Fruit fly (Drosophila melanogaster) whole organism, embryonic: ENCODE results near the gene Rabex-5.
A peak's percentile ranks its signal among the peaks of the same experiment; 100 is the strongest.

Source experiments
- Blimp-1 ChIP-seq: fragments of 200-800 bp; sonication (Bioruptor generic); optimal IDR thresholded peaks from 3 replicates; lab custom pipeline; 2018; ENCODE audit warnings: missing biosample characterization, missing genetic modification characterization, mild to moderate bottlenecking, moderate library complexity, missing genetic modification reagents
- CG10274 ChIP-seq: fragments of 200-800 bp; sonication (Bioruptor generic); optimal IDR thresholded peaks from 3 replicates; lab custom pipeline; 2017; ENCODE audit warnings: missing biosample characterization, mild to moderate bottlenecking, missing genetic modification characterization
- CG10654 ChIP-seq: fragments of 200-800 bp; sonication (Bioruptor generic); optimal IDR thresholded peaks from 2 replicates; lab custom pipeline; 2016; ENCODE audit warnings: missing biosample characterization, missing genetic modification characterization
- CG11247 ChIP-seq: fragments of 200-800 bp; sonication (Bioruptor generic); IDR thresholded peaks from 2 replicates; pipeline ENCODE4 v1.3.6; 2022; ENCODE audit warnings: missing biosample characterization, missing genetic modification characterization
- CG11456 ChIP-seq: fragments of 200-800 bp; sonication (Bioruptor generic); IDR thresholded peaks from 3 replicates; pipeline ENCODE4 v1.3.6; 2022; ENCODE audit warnings: missing biosample characterization, missing genetic modification characterization
- CG11560 ChIP-seq: fragments of 200-800 bp; sonication (Bioruptor generic); IDR thresholded peaks from 3 replicates; pipeline ENCODE4 v1.3.6; 2022; ENCODE audit warnings: missing biosample characterization, missing genetic modification characterization
- CG14441 ChIP-seq: fragments of 200-800 bp; sonication (Bioruptor generic); IDR thresholded peaks from 2 replicates; pipeline ENCODE4 v1.3.6; 2022; ENCODE audit warnings: missing biosample characterization, missing genetic modification characterization
- CG17802 ChIP-seq: fragments of 200-800 bp; sonication (Bioruptor generic); optimal IDR thresholded peaks from 2 replicates; lab custom pipeline; 2018; ENCODE audit warnings: missing biosample characterization, mild to moderate bottlenecking, missing genetic modification characterization, moderate library complexity
- CG30403 ChIP-seq: fragments of 200-800 bp; sonication (Bioruptor generic); optimal IDR thresholded peaks from 3 replicates; lab custom pipeline; 2016; ENCODE audit warnings: missing biosample characterization, missing genetic modification characterization
- CG31365 ChIP-seq: fragments of 200-800 bp; sonication (Bioruptor generic); optimal IDR thresholded peaks from 2 replicates; lab custom pipeline; 2018; ENCODE audit warnings: missing biosample characterization, mild to moderate bottlenecking, missing genetic modification characterization
- CG3407 ChIP-seq: fragments of 200-800 bp; sonication (Bioruptor generic); optimal IDR thresholded peaks from 2 replicates; lab custom pipeline; 2018; ENCODE audit warnings: missing biosample characterization, mild to moderate bottlenecking, missing genetic modification characterization
- CG3838 ChIP-seq: fragments of 200-800 bp; sonication (Bioruptor generic); optimal IDR thresholded peaks from 3 replicates; lab custom pipeline; 2016; ENCODE audit warnings: missing biosample characterization, missing genetic modification characterization
- CG5245 ChIP-seq: fragments of 200-800 bp; sonication (Bioruptor generic); optimal IDR thresholded peaks from 3 replicates; lab custom pipeline; 2016; ENCODE audit warnings: missing biosample characterization, missing genetic modification characterization
- CG7357 ChIP-seq: fragments of 200-800 bp; sonication (Bioruptor generic); IDR thresholded peaks from 3 replicates; pipeline ENCODE4 v1.3.6; 2022; ENCODE audit warnings: missing biosample characterization, missing genetic modification characterization
- CG7839 ChIP-seq: fragments of 200-800 bp; sonication (Bioruptor generic); optimal IDR thresholded peaks from 3 replicates; lab custom pipeline; 2018; ENCODE audit warnings: missing biosample characterization, mild to moderate bottlenecking, missing genetic modification characterization, moderate library complexity
- CG7963 ChIP-seq: fragments of 200-800 bp; sonication (Bioruptor generic); IDR thresholded peaks from 3 replicates; pipeline ENCODE4 v1.3.6; 2022; ENCODE audit warnings: missing biosample characterization, missing genetic modification characterization; ENCODE audit not compliant: partially characterized antibody
- CG9932 ChIP-seq: fragments of 200-800 bp; sonication (Bioruptor generic); IDR thresholded peaks from 2 replicates; pipeline ENCODE4 v1.3.6; 2022; ENCODE audit warnings: missing biosample characterization, missing genetic modification characterization
- CrebB ChIP-seq: fragments of 200-800 bp; sonication (Bioruptor generic); optimal IDR thresholded peaks from 3 replicates; lab custom pipeline; 2018; ENCODE audit warnings: missing biosample characterization, mild to moderate bottlenecking, missing genetic modification characterization
- Lim3 ChIP-seq: fragments of 200-800 bp; sonication (Bioruptor generic); IDR thresholded peaks from 2 replicates; pipeline ENCODE4 v1.3.6; 2022; ENCODE audit warnings: missing biosample characterization, missing genetic modification characterization
- MESR4 ChIP-seq: fragments of 200-800 bp; sonication (Bioruptor generic); optimal IDR thresholded peaks from 2 replicates; lab custom pipeline; 2018; ENCODE audit warnings: missing biosample characterization, mild to moderate bottlenecking, missing genetic modification characterization, moderate library complexity
- Oli ChIP-seq: fragments of 200-800 bp; sonication (Bioruptor generic); optimal IDR thresholded peaks from 2 replicates; lab custom pipeline; 2018; ENCODE audit warnings: missing biosample characterization, mild to moderate bottlenecking, missing genetic modification characterization, moderate library complexity
- Ptx1 ChIP-seq: fragments of 200-800 bp; sonication (Bioruptor generic); IDR thresholded peaks from 2 replicates; pipeline ENCODE4 v1.3.6; 2022; ENCODE audit warnings: missing biosample characterization, missing genetic modification characterization
- Sin3A ChIP-seq: fragments of >200 bp; optimal IDR thresholded peaks from 2 replicates; lab custom pipeline; 2018
- Stat92E ChIP-seq, 3 experiments: fragments of >200 bp in 2 of 3; fragments of 200-800 bp in 1 of 3; sonication (Bioruptor generic) in 1 of 3; optimal IDR thresholded peaks; 2 replicates each; lab custom pipeline; 2017 to 2019; ENCODE audit warnings: missing biosample characterization in 3 of 3, missing genetic modification characterization in 3 of 3, mild to moderate bottlenecking in 1 of 3, moderate library complexity in 1 of 3
- TFAM ChIP-seq: fragments of 200-800 bp; sonication (Bioruptor generic); optimal IDR thresholded peaks from 2 replicates; lab custom pipeline; 2017; ENCODE audit warnings: missing biosample characterization, missing genetic modification characterization, inconsistent platforms
- az2 ChIP-seq: fragments of 200-800 bp; sonication (Bioruptor generic); optimal IDR thresholded peaks from 3 replicates; lab custom pipeline; 2016; ENCODE audit warnings: missing biosample characterization, missing genetic modification characterization
- bsh ChIP-seq, 2 experiments: fragments of 200-800 bp; sonication (Bioruptor generic); optimal IDR thresholded peaks; 2 replicates each; lab custom pipeline; 2017 to 2018; ENCODE audit warnings: mild to moderate bottlenecking in 2 of 2, missing biosample characterization in 2 of 2, missing genetic modification characterization in 2 of 2, moderate library complexity in 1 of 2
- cato ChIP-seq: fragments of 200-800 bp; sonication (Bioruptor generic); optimal IDR thresholded peaks from 2 replicates; lab custom pipeline; 2016; ENCODE audit warnings: missing biosample characterization, missing genetic modification characterization, borderline replicate concordance
- chif ChIP-seq, 2 experiments: fragments of 200-800 bp; sonication (Bioruptor generic); optimal IDR thresholded peaks; 3 replicates each; lab custom pipeline; 2016; ENCODE audit warnings: missing biosample characterization in 2 of 2, missing genetic modification characterization in 2 of 2
- danr ChIP-seq: fragments of 200-800 bp; sonication (Bioruptor generic); IDR thresholded peaks from 2 replicates; pipeline ENCODE4 v1.3.6; 2022; ENCODE audit warnings: missing biosample characterization, missing genetic modification characterization
- fd3F ChIP-seq: fragments of 200-800 bp; sonication (Bioruptor generic); optimal IDR thresholded peaks from 2 replicates; lab custom pipeline; 2018; ENCODE audit warnings: missing biosample characterization, mild to moderate bottlenecking, missing genetic modification characterization, moderate library complexity
- gsb ChIP-seq: fragments of 200-800 bp; sonication (Bioruptor generic); IDR thresholded peaks from 2 replicates; pipeline ENCODE4 v1.3.6; 2022; ENCODE audit warnings: missing biosample characterization, missing genetic modification characterization
- gt ChIP-seq: fragments of 200-800 bp; sonication (Bioruptor generic); IDR thresholded peaks from 2 replicates; pipeline ENCODE4 v1.3.6; 2022; ENCODE audit warnings: missing biosample characterization, missing genetic modification characterization
- ham ChIP-seq: fragments of 200-800 bp; sonication (Bioruptor generic); IDR thresholded peaks from 2 replicates; pipeline ENCODE4 v1.3.6; 2022; ENCODE audit warnings: missing biosample characterization, missing genetic modification characterization
- hb ChIP-seq: fragments of 200-800 bp; sonication (Bioruptor generic); IDR thresholded peaks from 3 replicates; pipeline ENCODE4 v1.3.6; 2022; ENCODE audit warnings: missing biosample characterization, missing genetic modification characterization; ENCODE audit not compliant: partially characterized antibody
- ken ChIP-seq: fragments of 200-800 bp; sonication (Bioruptor generic); IDR thresholded peaks from 3 replicates; pipeline ENCODE4 v1.3.6; 2022; ENCODE audit warnings: missing biosample characterization, missing genetic modification characterization
- mirr ChIP-seq: fragments of 200-800 bp; sonication (Bioruptor generic); optimal IDR thresholded peaks from 3 replicates; lab custom pipeline; 2018; ENCODE audit warnings: missing biosample characterization, mild to moderate bottlenecking, missing genetic modification characterization
- nom ChIP-seq: fragments of 200-800 bp; sonication (Bioruptor generic); optimal IDR thresholded peaks from 2 replicates; lab custom pipeline; 2017; ENCODE audit warnings: missing biosample characterization, missing genetic modification characterization, mild to moderate bottlenecking, moderate library complexity, missing genetic modification reagents
- oc ChIP-seq: fragments of 200-800 bp; sonication (Bioruptor generic); optimal IDR thresholded peaks from 2 replicates; lab custom pipeline; 2018; ENCODE audit warnings: missing biosample characterization, mild to moderate bottlenecking, missing genetic modification characterization, moderate library complexity
- phol ChIP-seq: fragments of 200-800 bp; sonication (Bioruptor generic); optimal IDR thresholded peaks from 3 replicates; lab custom pipeline; 2018; ENCODE audit warnings: missing biosample characterization, mild to moderate bottlenecking, missing genetic modification characterization, moderate library complexity
- schlank ChIP-seq: fragments of 200-800 bp; sonication (Bioruptor generic); optimal IDR thresholded peaks from 2 replicates; lab custom pipeline; 2018; ENCODE audit warnings: missing biosample characterization, mild to moderate bottlenecking, missing genetic modification characterization
- stwl ChIP-seq: fragments of 200-800 bp; sonication (Bioruptor generic); optimal IDR thresholded peaks from 3 replicates; lab custom pipeline; 2018; ENCODE audit warnings: missing biosample characterization, mild to moderate bottlenecking, missing genetic modification characterization, moderate library complexity
- tio ChIP-seq: fragments of 200-800 bp; sonication (Bioruptor generic); optimal IDR thresholded peaks from 2 replicates; lab custom pipeline; 2017; ENCODE audit warnings: missing biosample characterization, missing genetic modification characterization, inconsistent platforms
- tup ChIP-seq: fragments of 200-800 bp; sonication (Bioruptor generic); optimal IDR thresholded peaks from 2 replicates; lab custom pipeline; 2016; ENCODE audit warnings: missing biosample characterization, mild to moderate bottlenecking, missing genetic modification characterization, moderate library complexity
- usp ChIP-seq: fragments of >200 bp; optimal IDR thresholded peaks from 2 replicates; lab custom pipeline; 2017; ENCODE audit warnings: missing biosample characterization, missing genetic modification characterization
- wdn ChIP-seq: fragments of 200-800 bp; sonication (Bioruptor generic); IDR thresholded peaks from 2 replicates; pipeline ENCODE4 v1.3.6; 2022; ENCODE audit warnings: missing biosample characterization, missing genetic modification characterization
- wor ChIP-seq: fragments of 200-800 bp; sonication (Bioruptor generic); IDR thresholded peaks from 2 replicates; pipeline ENCODE4 v1.3.6; 2022; ENCODE audit warnings: missing biosample characterization, missing genetic modification characterization
- zen ChIP-seq: fragments of 200-800 bp; sonication (Bioruptor generic); optimal IDR thresholded peaks from 3 replicates; lab custom pipeline; 2018; ENCODE audit warnings: missing biosample characterization, mild to moderate bottlenecking, missing genetic modification characterization, moderate library complexity

The Rabex-5 gene

DNA sequence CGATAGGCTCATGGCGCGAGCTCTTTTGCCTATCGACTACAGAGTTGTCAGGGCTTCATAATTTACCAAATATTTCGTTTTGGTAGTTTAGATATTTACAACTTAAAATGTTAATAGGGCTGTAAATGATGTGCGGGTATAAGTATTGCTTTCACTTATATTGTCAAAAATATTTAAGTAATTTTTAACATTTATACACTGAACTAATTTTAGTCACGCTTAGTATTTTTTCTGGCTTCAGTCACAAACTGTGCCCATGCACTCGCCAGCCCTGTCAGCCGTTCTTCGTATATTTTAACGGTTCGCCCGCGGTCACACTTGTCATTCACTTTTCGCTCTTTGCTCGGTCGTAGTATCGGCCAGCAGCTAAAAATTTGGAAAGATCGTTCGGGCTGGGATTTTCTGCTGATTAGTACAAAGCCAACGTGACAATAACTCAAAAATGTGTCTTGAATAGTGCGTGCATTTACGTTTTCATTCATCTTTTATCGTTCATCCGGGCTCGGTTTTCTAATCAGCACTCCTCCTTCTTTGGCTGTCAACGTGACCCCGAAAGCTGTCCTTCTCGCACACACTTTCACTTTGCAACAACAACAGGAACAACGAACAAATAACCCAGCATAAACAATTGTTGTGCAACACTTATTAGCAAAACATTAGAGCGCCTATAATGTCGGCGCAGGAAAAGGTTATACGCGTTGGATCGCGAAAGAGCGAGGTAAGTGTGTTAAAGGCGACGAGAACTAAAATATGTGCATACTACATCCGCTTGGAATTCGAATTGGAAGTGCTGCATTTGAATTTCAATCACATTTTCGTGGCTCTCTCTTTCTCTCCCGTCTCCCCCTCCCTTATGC, 39.1 kb downstream of the Rabex-5 start, which contains the start of the genes Hmbs and CG2211 (continued):
- TF ChIP-seq CG7963 (GFP tag; lab: Robert Waterston, UW) (no peak), oc (tag; lab: Kevin White, UChicago) (peak; percentile 58), zen (tag; lab: Kevin White, UChicago) (peak; percentile 87), wor (GFP tag; lab: Robert Waterston, UW) (peak; percentile 58; the same call in 1 of the 2 replicates), phol (tag; lab: Kevin White, UChicago) (peak; percentile 95), CG17802 (tag; lab: Kevin White, UChicago) (peak; percentile 70), schlank (peak; percentile 33), CG5245 (GFP tag; lab: Kevin White, UChicago) (peak; percentile 83), MESR4 (GFP tag; lab: Kevin White, UChicago) (peak; percentile 77), CG9932 (GFP tag; lab: Robert Waterston, UW) (peak; percentile 94), gt (no peak), CG7357 (peak; percentile 69), hb (GFP tag; lab: Robert Waterston, UW) (no peak), cato (peak; percentile 74), CG31365 (tag; lab: Kevin White, UChicago) (peak; percentile 25), tio (GFP tag; lab: Kevin White, UChicago) (no peak), TFAM (peak; percentile 45), stwl (tag; lab: Kevin White, UChicago) (peak; percentile 92), ken (GFP tag; lab: Robert Waterston, UW) (peak; percentile 81), Oli (tag; lab: Kevin White, UChicago) (peak; percentile 73), Lim3 (GFP tag; lab: Robert Waterston, UW) (no peak; the same call in 1 of the 2 replicates), Ptx1 (GFP tag; lab: Robert Waterston, UW) (peak; percentile 87), ham (GFP tag; lab: Robert Waterston, UW) (no peak), gsb (peak; percentile 50; the same call in 1 of the 2 replicates), bsh (GFP tag; optimal IDR thresholded peaks at IDR 0.05; lab: Kevin White, UChicago) (peak in 1 of 2 experiments; percentile 82), CG3407 (GFP tag; lab: Kevin White, UChicago) (peak; percentile 49), nom (GFP tag; lab: Kevin White, UChicago) (peak; percentile 29), Sin3A (lab: Kevin White, UChicago) (peak; percentile 91), CG30403 (GFP tag; lab: Kevin White, UChicago) (peak; percentile 89), chif (GFP tag; optimal IDR thresholded peaks at IDR 0.05; lab: Kevin White, UChicago) (peak; percentile 81 to 93), danr (GFP tag; lab: Robert Waterston, UW) (peak; percentile 68), mirr (GFP tag; lab: Kevin White, UChicago) (peak; percentile 80), CG7839 (peak; percentile 86), CG11560 (tag; lab: Robert Waterston, UW) (peak; percentile 74; the same call in 2 of the 3 replicates), CG11456 (GFP tag; lab: Robert Waterston, UW) (peak; percentile 87; the same call in 2 of the 3 replicates), wdn (GFP tag; lab: Robert Waterston, UW) (peak; percentile 58), usp (GFP tag; lab: Kevin White, UChicago) (no peak), tup (GFP tag; lab: Kevin White, UChicago) (peak; percentile 75), CrebB (tag; lab: Kevin White, UChicago) (peak; percentile 75), Blimp-1 (peak; percentile 93), CG10274 (no peak), CG10654 (GFP tag; lab: Kevin White, UChicago) (peak; percentile 86), fd3F (peak; percentile 69), CG3838 (GFP tag; lab: Kevin White, UChicago) (peak; percentile 78), az2 (GFP tag; lab: Kevin White, UChicago) (peak; percentile 91), CG14441 (peak; percentile 83), Stat92E (GFP tag; optimal IDR thresholded peaks at IDR 0.05; lab: Kevin White, UChicago) (peak in 1 of 3 experiments; percentile 60), CG11247 (peak; percentile 85)
